Fruit fly (Drosophila melanogaster): ENCODE data around the gene Nuf2.
A peak's percentile ranks its signal among the peaks of the same experiment; 100 is the strongest.

The Nuf2 gene

dm6 chr2L:7032517-7032951, 33.1 kb downstream of the Nuf2 start, which contains the start of the genes Rab30 and Caper (continued):
- peak; percentile 45 for TF ChIP-seq CG4424 (GFP tag; optimal IDR thresholded peaks at IDR 0.05)
- peak; percentile 16 for TF ChIP-seq eyg (GFP tag; optimal IDR thresholded peaks at IDR 0.05)
- TF ChIP-seq Bteb2 (GFP tag; optimal IDR thresholded peaks at IDR 0.05): peak; percentile 21
- TF ChIP-seq CG33213 (GFP tag; optimal IDR thresholded peaks at IDR 0.05): peak; percentile 74
- no peak for TF ChIP-seq prd (optimal IDR thresholded peaks at IDR 0.05)
- TF ChIP-seq prd (GFP tag; IDR thresholded peaks at IDR 0.05): peak; percentile 57; the same call in 2 of the 3 replicates
- TF ChIP-seq pzg (GFP tag; optimal IDR thresholded peaks at IDR 0.05): peak; percentile 94
- TF ChIP-seq CG8924 (tag; optimal IDR thresholded peaks at IDR 0.05): peak; percentile 55
- no peak for TF ChIP-seq sim (GFP tag; IDR thresholded peaks at IDR 0.05)
- TF ChIP-seq tap (tag; optimal IDR thresholded peaks at IDR 0.05): no peak
- no peak for TF ChIP-seq wor (GFP tag; IDR thresholded peaks at IDR 0.05)
- TF ChIP-seq grau (tag; optimal IDR thresholded peaks at IDR 0.05): peak; percentile 77
- TF ChIP-seq jing (GFP tag; optimal IDR thresholded peaks at IDR 0.05): no peak
- TF ChIP-seq Atf3 (GFP tag; optimal IDR thresholded peaks at IDR 0.05): peak; percentile 5
- TF ChIP-seq CG7928 (GFP tag; optimal IDR thresholded peaks at IDR 0.05): peak; percentile 55
- peak; percentile 99 for TF ChIP-seq Dref (GFP tag; IDR thresholded peaks at IDR 0.05)
- peak; percentile 99 for TF ChIP-seq Bgb (GFP tag; IDR thresholded peaks at IDR 0.05; ENCODE audit: partially characterized antibody)
- TF ChIP-seq Nf-YC (tag; optimal IDR thresholded peaks at IDR 0.05): peak; percentile 68
- peak; percentile 67 for TF ChIP-seq phol (tag; optimal IDR thresholded peaks at IDR 0.05)
- peak in 1 of 2 experiments; percentile 6 for TF ChIP-seq tll (GFP tag; optimal IDR thresholded peaks at IDR 0.05)
- TF ChIP-seq CG1647 (GFP tag; optimal IDR thresholded peaks at IDR 0.05): peak; percentile 23
- TF ChIP-seq CG2202 (tag; optimal IDR thresholded peaks at IDR 0.05): peak; percentile 0
- peak; percentile 35; the same call in 2 of the 3 replicates for TF ChIP-seq CG14050 (GFP tag; IDR thresholded peaks at IDR 0.05)
- no peak for TF ChIP-seq CG13123 (GFP tag; optimal IDR thresholded peaks at IDR 0.05)
- peak; percentile 46; the same call in 1 of the 2 replicates for TF ChIP-seq CG7372 (GFP tag; IDR thresholded peaks at IDR 0.05)
- TF ChIP-seq Rfx (GFP tag; IDR thresholded peaks at IDR 0.05): peak; percentile 83
- TF ChIP-seq Ets65A (GFP tag): peak; percentile 96
- TF ChIP-seq slou (GFP tag; optimal IDR thresholded peaks at IDR 0.05): no peak
- TF ChIP-seq CG34224 (GFP tag; IDR thresholded peaks at IDR 0.05; ENCODE audit: partially characterized antibody): peak; percentile 99
- peak; percentile 56 for TF ChIP-seq vvl (GFP tag; IDR thresholded peaks at IDR 0.05)
- TF ChIP-seq CG4730 (GFP tag; IDR thresholded peaks at IDR 0.05): no peak
- peak; percentile 98 for TF ChIP-seq CG14860 (GFP tag; IDR thresholded peaks at IDR 0.05; ENCODE audit: partially characterized antibody)
- peak; percentile 43 for TF ChIP-seq shn (GFP tag; optimal IDR thresholded peaks at IDR 0.05)
- no peak for TF ChIP-seq CG2875 (GFP tag; optimal IDR thresholded peaks at IDR 0.05)
- peak; percentile 99 for TF ChIP-seq BEAF-32 (GFP tag; optimal IDR thresholded peaks at IDR 0.05)
- TF ChIP-seq rib (GFP tag; IDR thresholded peaks at IDR 0.05): peak; percentile 54; the same call in 1 of the 2 replicates
- no peak for TF ChIP-seq CG10462 (GFP tag; optimal IDR thresholded peaks at IDR 0.05)
- TF ChIP-seq CHES-1-like (GFP tag; optimal IDR thresholded peaks at IDR 0.05): peak; percentile 85
- TF ChIP-seq CG8281 (tag; optimal IDR thresholded peaks at IDR 0.05): no peak
- peak; percentile 98 for TF ChIP-seq chinmo (GFP tag; IDR thresholded peaks at IDR 0.05; ENCODE audit: partially characterized antibody)
- no peak for TF ChIP-seq pan (optimal IDR thresholded peaks at IDR 0.05)
- TF ChIP-seq pan (GFP tag; optimal IDR thresholded peaks at IDR 0.05 in 1 of 2, IDR thresholded peaks at IDR 0.05 in 1 of 2): peak in 1 of 2 experiments; percentile 56
- peak; percentile 3 for TF ChIP-seq MTF-1 (GFP tag; optimal IDR thresholded peaks at IDR 0.05; ENCODE audit: borderline replicate concordance)
- TF ChIP-seq CG2199 (GFP tag; IDR thresholded peaks at IDR 0.05): no peak
- no peak for TF ChIP-seq Lim3 (GFP tag; IDR thresholded peaks at IDR 0.05)
- TF ChIP-seq Oaz (GFP tag; IDR thresholded peaks at IDR 0.05): no peak
- peak; percentile 54 for TF ChIP-seq ems (GFP tag; optimal IDR thresholded peaks at IDR 0.05)
- TF ChIP-seq CG16813 (GFP tag; IDR thresholded peaks at IDR 0.05; ENCODE audit: partially characterized antibody): peak; percentile 98
- peak; percentile 63 for TF ChIP-seq NC2β (GFP tag; optimal IDR thresholded peaks at IDR 0.05)
- peak; percentile 12 for TF ChIP-seq CG13296 (GFP tag; optimal IDR thresholded peaks at IDR 0.05)
- TF ChIP-seq H2.0 (GFP tag; IDR thresholded peaks at IDR 0.05): peak; percentile 53

Measured in whole organism, embryonic.